Fruit fly (Drosophila melanogaster): ENCODE results near the gene CG12576.

DNA sequence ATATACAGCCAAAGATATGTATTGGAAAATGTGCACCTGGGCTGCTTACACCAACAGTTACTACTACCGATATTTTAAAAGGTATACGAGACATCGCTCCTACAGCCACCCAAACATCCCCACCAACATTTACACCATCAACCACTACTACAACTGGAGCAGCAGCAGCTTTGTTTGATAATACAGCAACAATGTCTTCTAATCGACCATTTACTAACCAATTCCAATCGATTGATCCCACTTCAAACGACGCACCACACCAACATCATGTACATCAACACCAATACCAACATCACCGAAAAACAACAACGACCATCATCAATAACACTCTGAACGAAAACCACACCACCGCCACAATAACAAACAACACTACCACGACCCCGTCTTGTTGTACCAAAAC is 20.1 kb upstream of the CG12576 start:
- TF ChIP-seq tj (GFP tag; optimal IDR thresholded peaks at IDR 0.05) (no peak), Clk (GFP tag; optimal IDR thresholded peaks at IDR 0.05) (no peak), CG7045 (GFP tag; optimal IDR thresholded peaks at IDR 0.05) (no peak), CG11617 (GFP tag; optimal IDR thresholded peaks at IDR 0.05) (no peak), kay (GFP tag; ENCODE audit: borderline replicate concordance) (no peak), bab1 (GFP tag; optimal IDR thresholded peaks at IDR 0.05) (no peak), CG14711 (tag; optimal IDR thresholded peaks at IDR 0.05) (no peak), CG12768 (GFP tag; optimal IDR thresholded peaks at IDR 0.05) (no peak), CG5204 (GFP tag; optimal IDR thresholded peaks at IDR 0.05) (no peak), CG1620 (GFP tag; optimal IDR thresholded peaks at IDR 0.05) (no peak), Mnt (GFP tag; optimal IDR thresholded peaks at IDR 0.05) (no peak), ovo (GFP tag; optimal IDR thresholded peaks at IDR 0.05) (no peak)
